Fruit fly (Drosophila melanogaster) whole organism, embryonic: ENCODE results near the gene CG7860.

Experiments used
- Aef1 ChIP-seq: fragments of 200-800 bp; sonication (Bioruptor generic); IDR thresholded peaks from 3 replicates; pipeline ENCODE4 v1.3.6; 2022; ENCODE audit warnings: missing biosample characterization, missing genetic modification characterization
- Atf3 ChIP-seq: fragments of 200-800 bp; sonication (Bioruptor generic); optimal IDR thresholded peaks from 3 replicates; lab custom pipeline; 2016; ENCODE audit warnings: missing biosample characterization, missing genetic modification characterization
- CG1024 ChIP-seq: fragments of 200-800 bp; sonication (Bioruptor generic); IDR thresholded peaks from 2 replicates; pipeline ENCODE4 v1.3.6; 2022; ENCODE audit warnings: missing biosample characterization, missing genetic modification characterization
- CG10267 ChIP-seq: fragments of 200-800 bp; sonication (Bioruptor generic); optimal IDR thresholded peaks from 2 replicates; lab custom pipeline; 2018; ENCODE audit warnings: missing biosample characterization, mild to moderate bottlenecking, missing genetic modification characterization, moderate library complexity
- CG10959 ChIP-seq: fragments of 200-800 bp; sonication (Bioruptor generic); IDR thresholded peaks from 2 replicates; pipeline ENCODE4 v1.3.6; 2022; ENCODE audit warnings: missing biosample characterization, missing genetic modification characterization
- CG1233 ChIP-seq: fragments of 200-800 bp; sonication (Bioruptor generic); optimal IDR thresholded peaks from 4 replicates; lab custom pipeline; 2018; ENCODE audit warnings: missing biosample characterization, mild to moderate bottlenecking, missing genetic modification characterization
- CG17568 ChIP-seq: fragments of 200-800 bp; sonication (Bioruptor generic); optimal IDR thresholded peaks from 2 replicates; lab custom pipeline; 2018; ENCODE audit warnings: missing biosample characterization, mild to moderate bottlenecking, missing genetic modification characterization, moderate library complexity
- CG17802 ChIP-seq: fragments of 200-800 bp; sonication (Bioruptor generic); optimal IDR thresholded peaks from 2 replicates; lab custom pipeline; 2018; ENCODE audit warnings: missing biosample characterization, mild to moderate bottlenecking, missing genetic modification characterization, moderate library complexity
- CG30020 ChIP-seq: fragments of 200-800 bp; optimal IDR thresholded peaks from 2 replicates; lab custom pipeline; 2019; ENCODE audit warnings: missing biosample characterization, mild to moderate bottlenecking, missing genetic modification characterization, moderate library complexity
- CG31224 ChIP-seq: fragments of 200-800 bp; sonication (Bioruptor generic); IDR thresholded peaks from 2 replicates; pipeline ENCODE4 v1.3.6; 2022; ENCODE audit warnings: missing biosample characterization, missing genetic modification characterization
- CG3163 ChIP-seq: fragments of 200-800 bp; sonication (Bioruptor generic); optimal IDR thresholded peaks from 3 replicates; lab custom pipeline; 2016; ENCODE audit warnings: missing biosample characterization, missing genetic modification characterization
- CG4424 ChIP-seq: fragments of 200-800 bp; sonication (Bioruptor generic); optimal IDR thresholded peaks from 3 replicates; lab custom pipeline; 2016; ENCODE audit warnings: missing biosample characterization, missing genetic modification characterization
- CG6175 ChIP-seq: fragments of 200-800 bp; sonication (Bioruptor generic); IDR thresholded peaks from 3 replicates; pipeline ENCODE4 v1.3.6; 2022; ENCODE audit warnings: missing biosample characterization, missing genetic modification characterization
- CG6254 ChIP-seq: fragments of 200-800 bp; sonication (Bioruptor generic); optimal IDR thresholded peaks from 3 replicates; lab custom pipeline; 2017; ENCODE audit warnings: mild to moderate bottlenecking, missing biosample characterization, missing genetic modification reagents, missing genetic modification characterization
- D ChIP-seq, 2 experiments: fragments of 200-800 bp in 1 of 2; fragments of >200 bp in 1 of 2; sonication (Bioruptor generic) in 1 of 2; optimal IDR thresholded peaks; 2 replicates in 1 of 2; 3 replicates in 1 of 2; lab custom pipeline; 2017; ENCODE audit warnings: mild to moderate bottlenecking in 1 of 2, missing biosample characterization in 1 of 2, missing genetic modification characterization in 1 of 2, missing genetic modification reagents in 1 of 2
- Dfd ChIP-seq, 2 experiments: fragments of >200 bp; optimal IDR thresholded peaks; 2 replicates each; lab custom pipeline; 2017; ENCODE audit warnings: missing biosample characterization in 2 of 2, missing genetic modification characterization in 2 of 2
- HmgZ ChIP-seq: fragments of 200-800 bp; sonication (Bioruptor generic); optimal IDR thresholded peaks from 2 replicates; lab custom pipeline; 2018; ENCODE audit warnings: missing biosample characterization, mild to moderate bottlenecking, missing genetic modification characterization
- MTF-1 ChIP-seq: fragments of 200-800 bp; sonication (Bioruptor generic); optimal IDR thresholded peaks from 2 replicates; lab custom pipeline; 2018; ENCODE audit warnings: missing biosample characterization, mild to moderate bottlenecking, missing genetic modification characterization, borderline replicate concordance
- NC2β ChIP-seq: fragments of 200-800 bp; sonication (Bioruptor generic); optimal IDR thresholded peaks from 2 replicates; lab custom pipeline; 2016; ENCODE audit warnings: missing biosample characterization, missing genetic modification characterization
- Oli ChIP-seq: fragments of 200-800 bp; sonication (Bioruptor generic); optimal IDR thresholded peaks from 2 replicates; lab custom pipeline; 2018; ENCODE audit warnings: missing biosample characterization, mild to moderate bottlenecking, missing genetic modification characterization, moderate library complexity
- Rfx ChIP-seq: fragments of 200-800 bp; sonication (Bioruptor generic); IDR thresholded peaks from 2 replicates; pipeline ENCODE4 v1.3.6; 2022; ENCODE audit warnings: missing biosample characterization, missing genetic modification characterization
- Taf1 ChIP-seq: fragments of 200-800 bp; sonication (Bioruptor generic); IDR thresholded peaks from 2 replicates; pipeline ENCODE4 v1.3.6; 2022; ENCODE audit warnings: missing biosample characterization, missing genetic modification characterization
- Xrp1 ChIP-seq: fragments of 200-800 bp; sonication (Bioruptor generic); IDR thresholded peaks from 2 replicates; pipeline ENCODE4 v1.3.6; 2022; ENCODE audit warnings: missing biosample characterization, missing genetic modification characterization
- abd-A ChIP-seq: fragments of 200-800 bp; sonication (Bioruptor generic); optimal IDR thresholded peaks from 3 replicates; lab custom pipeline; 2019; ENCODE audit warnings: missing biosample characterization, mild to moderate bottlenecking, missing genetic modification characterization, moderate library complexity
- cg ChIP-seq: fragments of 200-800 bp; sonication (Bioruptor generic); optimal IDR thresholded peaks from 3 replicates; lab custom pipeline; 2019; ENCODE audit warnings: missing biosample characterization, mild to moderate bottlenecking, missing genetic modification characterization, moderate library complexity
- chinmo ChIP-seq: fragments of 200-800 bp; sonication (Bioruptor generic); IDR thresholded peaks from 4 replicates; pipeline ENCODE4 v1.3.6; 2022; ENCODE audit warnings: missing biosample characterization, missing genetic modification characterization; ENCODE audit not compliant: partially characterized antibody
- dm ChIP-seq: fragments of 200-800 bp; sonication (Bioruptor generic); optimal IDR thresholded peaks from 3 replicates; lab custom pipeline; 2016; ENCODE audit warnings: missing biosample characterization, missing genetic modification characterization
- dysf ChIP-seq: fragments of 200-800 bp; sonication (Bioruptor generic); IDR thresholded peaks from 3 replicates; pipeline ENCODE4 v1.3.6; 2022; ENCODE audit warnings: missing biosample characterization, missing genetic modification characterization
- en ChIP-seq: fragments of 200-800 bp; sonication (Bioruptor generic); optimal IDR thresholded peaks from 2 replicates; lab custom pipeline; 2016; ENCODE audit warnings: missing biosample characterization, missing genetic modification characterization
- exex ChIP-seq: fragments of 200-800 bp; sonication (Bioruptor generic); optimal IDR thresholded peaks from 4 replicates; lab custom pipeline; 2018; ENCODE audit warnings: missing biosample characterization, mild to moderate bottlenecking, missing genetic modification characterization, moderate library complexity
- gem ChIP-seq: fragments of 200-800 bp; sonication (Bioruptor generic); optimal IDR thresholded peaks from 2 replicates; lab custom pipeline; 2019; ENCODE audit warnings: missing biosample characterization, mild to moderate bottlenecking, missing genetic modification characterization, moderate library complexity
- gsb ChIP-seq: fragments of 200-800 bp; sonication (Bioruptor generic); IDR thresholded peaks from 2 replicates; pipeline ENCODE4 v1.3.6; 2022; ENCODE audit warnings: missing biosample characterization, missing genetic modification characterization
- lov ChIP-seq, 2 experiments: fragments of 200-800 bp in 1 of 2; fragments of >200 bp in 1 of 2; sonication (Bioruptor generic) in 1 of 2; IDR thresholded peaks in 1 of 2; optimal IDR thresholded peaks in 1 of 2; 2 replicates in 1 of 2; 3 replicates in 1 of 2; pipeline versions ENCODE4 v1.3.6 to Lab custom; 2017 to 2022; ENCODE audit warnings: missing biosample characterization in 1 of 2, missing genetic modification characterization in 1 of 2
- nerfin-1 ChIP-seq: fragments of 200-800 bp; sonication (Bioruptor generic); optimal IDR thresholded peaks from 3 replicates; lab custom pipeline; 2019; ENCODE audit warnings: missing biosample characterization, mild to moderate bottlenecking, missing genetic modification characterization, moderate library complexity
- rib ChIP-seq: fragments of 200-800 bp; sonication (Bioruptor generic); IDR thresholded peaks from 2 replicates; pipeline ENCODE4 v1.3.6; 2022; ENCODE audit warnings: missing biosample characterization, missing genetic modification characterization
- sd ChIP-seq: fragments of 200-800 bp; sonication (Bioruptor generic); optimal IDR thresholded peaks from 3 replicates; lab custom pipeline; 2018; ENCODE audit warnings: missing biosample characterization, mild to moderate bottlenecking, missing genetic modification characterization, moderate library complexity
- twi ChIP-seq: fragments of 200-800 bp; optimal IDR thresholded peaks from 2 replicates; lab custom pipeline; 2019; ENCODE audit warnings: missing biosample characterization, mild to moderate bottlenecking, missing genetic modification characterization, moderate library complexity
- unpg ChIP-seq: fragments of 200-800 bp; sonication (Bioruptor generic); optimal IDR thresholded peaks from 3 replicates; lab custom pipeline; 2018; ENCODE audit warnings: missing biosample characterization, mild to moderate bottlenecking, missing genetic modification characterization, moderate library complexity

CG7860 gene

dm6 chrX:15591721-15592491 lies 23.1 kb downstream of the CG7860 start (continued):
- TF ChIP-seq unpg (peak; percentile 58), HmgZ (peak; percentile 1), CG17568 (GFP tag; lab: Kevin White, UChicago) (no peak), nerfin-1 (tag; lab: Kevin White, UChicago) (peak; percentile 17), MTF-1 (GFP tag; lab: Kevin White, UChicago) (peak; percentile 17), Oli (tag; lab: Kevin White, UChicago) (peak; percentile 41), gem (peak; percentile 67), Atf3 (GFP tag; lab: Kevin White, UChicago) (no peak), Aef1 (GFP tag; lab: Robert Waterston, UW) (peak; percentile 46), twi (tag; lab: Kevin White, UChicago) (no peak), CG6175 (GFP tag; lab: Robert Waterston, UW) (no peak), CG31224 (GFP tag; lab: Robert Waterston, UW) (peak; percentile 72), dm (GFP tag; lab: Kevin White, UChicago) (no peak), en (GFP tag; lab: Kevin White, UChicago) (no peak), CG10959 (GFP tag; lab: Robert Waterston, UW) (no peak), gsb (no peak), dysf (GFP tag; lab: Robert Waterston, UW) (peak; percentile 68), cg (no peak), Rfx (peak; percentile 50), sd (tag; lab: Kevin White, UChicago) (no peak), Xrp1 (GFP tag; lab: Robert Waterston, UW) (0 out of 2 replicates have a peak, but pooled peaks have one; percentile 34), rib (GFP tag; lab: Robert Waterston, UW) (no peak; the same call in 1 of the 2 replicates), CG4424 (GFP tag; lab: Kevin White, UChicago) (peak; percentile 2), CG3163 (GFP tag; lab: Kevin White, UChicago) (no peak), abd-A (tag; lab: Kevin White, UChicago) (no peak), CG1024 (GFP tag; lab: Robert Waterston, UW) (0 out of 2 replicates have a peak, but pooled peaks have one; percentile 18), Taf1 (GFP tag; lab: Robert Waterston, UW) (no peak), CG17802 (tag; lab: Kevin White, UChicago) (no peak), CG30020 (tag; lab: Kevin White, UChicago) (no peak), NC2β (GFP tag; lab: Kevin White, UChicago) (no peak), D (optimal IDR thresholded peaks at IDR 0.05; lab: Kevin White, UChicago) (no peak), D (GFP tag; optimal IDR thresholded peaks at IDR 0.05; lab: Kevin White, UChicago) (peak; percentile 12), CG1233 (GFP tag; lab: Kevin White, UChicago) (no peak), CG6254 (peak; percentile 16), Dfd (GFP tag; optimal IDR thresholded peaks at IDR 0.05; lab: Kevin White, UChicago) (no peak), chinmo (GFP tag; lab: Robert Waterston, UW) (no peak), exex (tag; lab: Kevin White, UChicago) (no peak), lov (optimal IDR thresholded peaks at IDR 0.05; lab: Kevin White, UChicago) (no peak), lov (GFP tag; IDR thresholded peaks at IDR 0.05; lab: Robert Waterston, UW) (no peak), CG10267 (tag; lab: Kevin White, UChicago) (no peak)
- TF ChIP-seq, all 482 proteins: peak for 169
